Worm (Caenorhabditis elegans): Measurements from ENCODE around the gene F10E7.1.

- no peak for TF ChIP-seq lin-39 (tag; optimal IDR thresholded peaks at IDR 0.05)
- TF ChIP-seq ztf-11 (tag; optimal IDR thresholded peaks at IDR 0.05) = no peak
- no peak for TF ChIP-seq R02D3.7 (tag; optimal IDR thresholded peaks at IDR 0.05)
- no peak for TF ChIP-seq unc-39 (tag; optimal IDR thresholded peaks at IDR 0.05)
- no peak for TF ChIP-seq mbf-1 (tag; optimal IDR thresholded peaks at IDR 0.05)
- no peak for TF ChIP-seq ztf-4 (tag; optimal IDR thresholded peaks at IDR 0.05)
- TF ChIP-seq unc-62 (GFP tag; optimal IDR thresholded peaks at IDR 0.05) = no peak
- TF ChIP-seq fos-1 (tag; optimal IDR thresholded peaks at IDR 0.05) = peak; percentile 48
Measured at ce11 chrII:7155392-7155791, 28.8 kb downstream of the F10E7.1 start, which contains the start of gene C27H5.2.

All from whole organism, L2 larva.